Fruit fly (Drosophila melanogaster) Kc167 (cell line): ENCODE measurements around the gene fid.

Source experiments
- Sin3A ChIP-seq: fragments of >200 bp; optimal IDR thresholded peaks from 2 replicates; lab custom pipeline; 2018; ENCODE audit warnings: missing external identifiers
- h ChIP-seq: fragments of >200 bp; optimal IDR thresholded peaks from 3 replicates; lab custom pipeline; 2018; ENCODE audit warnings: missing external identifiers

- TF ChIP-seq h (lab: Kevin White, UChicago) = no peak
- TF ChIP-seq Sin3A (lab: Kevin White, UChicago) = no peak
These were observed 13.8 kb upstream of the fid start, which contains the start of gene CCAP-R for dm6 chr3R:25956092-25956491.
